Worm (Caenorhabditis elegans): Measurements from ENCODE around the gene bgal-1.

DNA sequence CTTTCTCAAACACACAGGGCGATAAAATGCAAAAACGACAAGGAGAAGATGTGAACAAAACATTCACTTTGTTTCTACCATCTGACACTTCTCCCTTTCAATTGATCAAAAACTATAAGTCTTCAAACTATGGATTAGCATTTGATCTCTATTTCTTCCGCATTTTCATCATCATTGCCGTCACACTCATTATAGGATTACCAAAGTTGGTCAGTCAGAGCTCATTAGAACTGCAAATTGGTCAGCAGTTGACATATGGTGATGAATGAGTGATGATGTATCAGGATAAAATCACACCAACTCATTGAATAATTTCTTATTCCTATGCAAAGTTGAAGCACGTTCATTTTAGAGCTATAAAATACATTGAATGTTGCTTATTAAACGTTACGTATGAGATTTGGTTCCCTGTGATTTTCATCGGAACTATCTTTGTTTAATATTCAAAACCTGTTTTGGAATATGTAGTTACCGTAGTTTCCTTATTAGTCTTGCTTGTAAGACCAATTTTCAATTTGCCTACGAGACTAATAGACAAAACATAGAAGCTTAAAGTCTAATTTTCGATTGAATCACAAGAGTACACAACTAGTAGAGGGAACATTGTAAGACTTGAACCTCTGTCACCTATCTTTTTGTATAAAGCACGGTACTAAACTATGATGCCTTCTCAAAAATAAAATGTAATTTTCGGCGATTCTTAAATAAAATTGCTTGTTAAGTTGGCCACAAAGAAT, 16.2 kb downstream of the bgal-1 start:
- TF ChIP-seq mep-1 (tag; optimal IDR thresholded peaks at IDR 0.05) (no peak), elt-1 (tag; optimal IDR thresholded peaks at IDR 0.05; ENCODE audit: borderline replicate concordance, insufficient read depth) (no peak), lin-13 (tag; optimal IDR thresholded peaks at IDR 0.05) (no peak)
